In genomic region chrV:11034748-11035147, ce11 we compare ENCODE assay signal across 6 worm cellular contexts.
TF ChIP-seq lines count a peak whose summit lies in the region.

pptr-2 (minus strand) TSS chrV:11034931.

TF ChIP-seq in whole organism, L1 larva, 84 proteins besides CTCF, POLR2A, EP300 and RAD21:
- peak; percentile 70 for TF ChIP-seq lin-14 (GFP tag; optimal IDR thresholded peaks at IDR 0.05; lab: Kevin White, UChicago)
- peak; percentile 60 for TF ChIP-seq rnt-1 (tag; optimal IDR thresholded peaks at IDR 0.05; lab: Kevin White, UChicago)
- no peak for TF ChIP-seq nhr-28 (tag; optimal IDR thresholded peaks at IDR 0.05; lab: Kevin White, UChicago)
- no peak for TF ChIP-seq lin-39 (tag; optimal IDR thresholded peaks at IDR 0.05; lab: Kevin White, UChicago)
- peak in 1 of 2 experiments; percentile 1 for TF ChIP-seq lsy-2 (tag; optimal IDR thresholded peaks at IDR 0.05; lab: Kevin White, UChicago)
- TF ChIP-seq nhr-71 (tag; optimal IDR thresholded peaks at IDR 0.05; lab: Kevin White, UChicago): peak; percentile 64
TF ChIP-seq in whole organism, L1 larva: peak in this region for 4.

TF ChIP-seq in whole organism, L2 larva, 48 proteins besides CTCF, POLR2A, EP300 and RAD21:
- TF ChIP-seq sem-4 (tag; optimal IDR thresholded peaks at IDR 0.05; lab: Kevin White, UChicago) (peak; percentile 22), nhr-77 (tag; optimal IDR thresholded peaks at IDR 0.05; lab: Kevin White, UChicago) (no peak), nhr-129 (tag; optimal IDR thresholded peaks at IDR 0.05; lab: Kevin White, UChicago) (peak; percentile 59), unc-39 (tag; optimal IDR thresholded peaks at IDR 0.05; lab: Kevin White, UChicago) (no peak), R02D3.7 (tag; optimal IDR thresholded peaks at IDR 0.05; lab: Kevin White, UChicago) (no peak), sma-9 (GFP tag; optimal IDR thresholded peaks at IDR 0.05; lab: Kevin White, UChicago) (peak; percentile 14), sma-9 (tag; optimal IDR thresholded peaks at IDR 0.05; lab: Kevin White, UChicago) (no peak), unc-62 (GFP tag; optimal IDR thresholded peaks at IDR 0.05; lab: Kevin White, UChicago) (no peak), F13H6.1 (tag; optimal IDR thresholded peaks at IDR 0.05; lab: Kevin White, UChicago) (peak; percentile 41), C34F6.9 (tag; optimal IDR thresholded peaks at IDR 0.05; lab: Kevin White, UChicago) (peak; percentile 16), skn-1 (tag; optimal IDR thresholded peaks at IDR 0.05; lab: Kevin White, UChicago) (no peak)

TF ChIP-seq in whole organism, L3 larva, 47 proteins besides CTCF, POLR2A, EP300 and RAD21:
- TF ChIP-seq ama-1 (optimal IDR thresholded peaks at IDR 0.05; lab: Kevin White, UChicago) (no peak), nfya-1 (tag; optimal IDR thresholded peaks at IDR 0.05; lab: Kevin White, UChicago; ENCODE audit: insufficient read depth) (peak; percentile 21), unc-62 (GFP tag; optimal IDR thresholded peaks at IDR 0.05; lab: Kevin White, UChicago) (no peak)
TF ChIP-seq in whole organism, L3 larva: peak in this region for 1.

TF ChIP-seq in whole organism, L4 larva, 104 proteins besides CTCF, POLR2A, EP300 and RAD21:
- TF ChIP-seq ceh-20 (GFP tag; IDR thresholded peaks at IDR 0.05; lab: Robert Waterston, UW) (0 out of 2 replicates have a peak, but pooled peaks have one; percentile 39), skn-1 (tag; optimal IDR thresholded peaks at IDR 0.05; lab: Kevin White, UChicago) (no peak), nhr-11 (tag; optimal IDR thresholded peaks at IDR 0.05; lab: Kevin White, UChicago) (peak; percentile 58), unc-62 (GFP tag; optimal IDR thresholded peaks at IDR 0.05 in 1 of 2; lab: Kevin White, UChicago) (peak in 1 of 2 experiments; percentile 74), unc-62 (tag; optimal IDR thresholded peaks at IDR 0.05; lab: Kevin White, UChicago) (no peak), ceh-62 (tag; optimal IDR thresholded peaks at IDR 0.05; lab: Kevin White, UChicago) (no peak)

TF ChIP-seq in whole organism, late embryonic, 69 proteins besides CTCF, POLR2A, EP300 and RAD21:
- no peak for TF ChIP-seq ama-1 (optimal IDR thresholded peaks at IDR 0.05; lab: Kevin White, UChicago)
- TF ChIP-seq ceh-45 (GFP tag; IDR thresholded peaks at IDR 0.05; lab: Robert Waterston, UW): no peak
- peak; percentile 92 for TF ChIP-seq unc-55 (GFP tag; optimal IDR thresholded peaks at IDR 0.05; lab: Kevin White, UChicago)
- TF ChIP-seq hlh-30 (tag; optimal IDR thresholded peaks at IDR 0.05; lab: Kevin White, UChicago; ENCODE audit: insufficient read depth): no peak
- TF ChIP-seq rnt-1 (tag; optimal IDR thresholded peaks at IDR 0.05; lab: Kevin White, UChicago): peak; percentile 32
- TF ChIP-seq pha-2 (tag; optimal IDR thresholded peaks at IDR 0.05; lab: Kevin White, UChicago): no peak

TF ChIP-seq in whole organism, mixed stage, embryonic, 35 proteins besides CTCF, POLR2A, EP300 and RAD21:
- TF ChIP-seq sem-2 (GFP tag; optimal IDR thresholded peaks at IDR 0.05; lab: Kevin White, UChicago) (no peak), M03D4.4 (tag; optimal IDR thresholded peaks at IDR 0.05; lab: Kevin White, UChicago) (no peak), flh-1 (GFP tag; optimal IDR thresholded peaks at IDR 0.05; lab: Kevin White, UChicago) (no peak), lsy-2 (tag; optimal IDR thresholded peaks at IDR 0.05; lab: Kevin White, UChicago) (no peak), mep-1 (tag; optimal IDR thresholded peaks at IDR 0.05; lab: Kevin White, UChicago) (no peak), sptf-1 (tag; optimal IDR thresholded peaks at IDR 0.05; lab: Kevin White, UChicago) (no peak), bed-3 (GFP tag; optimal IDR thresholded peaks at IDR 0.05; lab: Kevin White, UChicago) (no peak), unc-120 (tag; optimal IDR thresholded peaks at IDR 0.05; lab: Kevin White, UChicago; ENCODE audit: poor library complexity, severe bottlenecking) (peak; percentile 50), hlh-1 (tag; optimal IDR thresholded peaks at IDR 0.05; lab: Kevin White, UChicago) (peak; percentile 6), nhr-2 (tag; optimal IDR thresholded peaks at IDR 0.05; lab: Kevin White, UChicago) (no peak), mab-5 (tag; optimal IDR thresholded peaks at IDR 0.05; lab: Kevin White, UChicago) (no peak), zip-8 (tag; optimal IDR thresholded peaks at IDR 0.05; lab: Kevin White, UChicago) (no peak), snpc-4 (tag; optimal IDR thresholded peaks at IDR 0.05; lab: Kevin White, UChicago) (no peak), elt-1 (tag; optimal IDR thresholded peaks at IDR 0.05; lab: Kevin White, UChicago; ENCODE audit: borderline replicate concordance, insufficient read depth) (no peak), elt-3 (tag; optimal IDR thresholded peaks at IDR 0.05; lab: Kevin White, UChicago) (no peak), nhr-76 (tag; optimal IDR thresholded peaks at IDR 0.05; lab: Kevin White, UChicago) (no peak), ceh-39 (tag; optimal IDR thresholded peaks at IDR 0.05; lab: Kevin White, UChicago) (no peak), lin-32 (GFP tag; optimal IDR thresholded peaks at IDR 0.05; lab: Kevin White, UChicago) (no peak), ces-1 (GFP tag; optimal IDR thresholded peaks at IDR 0.05; lab: Kevin White, UChicago) (peak; percentile 3), nhr-28 (tag; optimal IDR thresholded peaks at IDR 0.05; lab: Kevin White, UChicago) (no peak), ham-2 (GFP tag; optimal IDR thresholded peaks at IDR 0.05; lab: Kevin White, UChicago) (no peak), ceh-83 (GFP tag; optimal IDR thresholded peaks at IDR 0.05; lab: Kevin White, UChicago) (no peak), blmp-1 (tag; optimal IDR thresholded peaks at IDR 0.05; lab: Kevin White, UChicago) (no peak), unc-62 (GFP tag; optimal IDR thresholded peaks at IDR 0.05; lab: Kevin White, UChicago) (peak; percentile 97)

Comparison
In these comparisons a context has a peak if more than half of its experiments do, and no peak if none do; other contexts are left out.
1. Of the 29 proteins assayed by ChIP-seq in both whole organism, L4 larva and whole organism, L1 larva: peak only in whole organism, L4 larva: nhr-11; only in whole organism, L1 larva: none; in both: none; in neither: 26; mixed calls (peak in some experiments, not most) for 2.